Fruit fly (Drosophila melanogaster) whole organism, embryonic: ENCODE results near the gene CG42781.

Source experiments
- CG10959 ChIP-seq: fragments of 200-800 bp; sonication (Bioruptor generic); IDR thresholded peaks from 2 replicates; pipeline ENCODE4 v1.3.6; 2022; ENCODE audit warnings: missing biosample characterization, missing genetic modification characterization
- CG15479 ChIP-seq: fragments of 200-800 bp; sonication (Bioruptor generic); optimal IDR thresholded peaks from 3 replicates; lab custom pipeline; 2019; ENCODE audit warnings: missing biosample characterization, mild to moderate bottlenecking, missing genetic modification characterization, moderate library complexity
- CG17328 ChIP-seq: fragments of 200-800 bp; sonication (Bioruptor generic); IDR thresholded peaks from 2 replicates; pipeline ENCODE4 v1.3.6; 2022; ENCODE audit warnings: missing biosample characterization, missing genetic modification characterization
- CG17359 ChIP-seq: fragments of 200-800 bp; sonication (Bioruptor generic); optimal IDR thresholded peaks from 3 replicates; lab custom pipeline; 2018; ENCODE audit warnings: missing biosample characterization, mild to moderate bottlenecking, missing genetic modification characterization, moderate library complexity
- CG17802 ChIP-seq: fragments of 200-800 bp; sonication (Bioruptor generic); optimal IDR thresholded peaks from 2 replicates; lab custom pipeline; 2018; ENCODE audit warnings: missing biosample characterization, mild to moderate bottlenecking, missing genetic modification characterization, moderate library complexity
- CG18619 ChIP-seq: fragments of 200-800 bp; sonication (Bioruptor generic); optimal IDR thresholded peaks from 3 replicates; lab custom pipeline; 2017; ENCODE audit warnings: missing biosample characterization, mild to moderate bottlenecking, missing genetic modification characterization
- CG2116 ChIP-seq: fragments of 200-800 bp; sonication (Bioruptor generic); optimal IDR thresholded peaks from 3 replicates; lab custom pipeline; 2018; ENCODE audit warnings: missing biosample characterization, mild to moderate bottlenecking, missing genetic modification characterization
- CG2202 ChIP-seq: fragments of 200-800 bp; sonication (Bioruptor generic); optimal IDR thresholded peaks from 2 replicates; lab custom pipeline; 2018; ENCODE audit warnings: missing biosample characterization, mild to moderate bottlenecking, missing genetic modification characterization
- CG30020 ChIP-seq: fragments of 200-800 bp; optimal IDR thresholded peaks from 2 replicates; lab custom pipeline; 2019; ENCODE audit warnings: missing biosample characterization, mild to moderate bottlenecking, missing genetic modification characterization, moderate library complexity
- CG31224 ChIP-seq: fragments of 200-800 bp; sonication (Bioruptor generic); IDR thresholded peaks from 2 replicates; pipeline ENCODE4 v1.3.6; 2022; ENCODE audit warnings: missing biosample characterization, missing genetic modification characterization
- CG32772 ChIP-seq: fragments of 200-800 bp; sonication (Bioruptor generic); IDR thresholded peaks from 2 replicates; pipeline ENCODE4 v1.3.6; 2022; ENCODE audit warnings: missing biosample characterization, missing genetic modification characterization
- CG3407 ChIP-seq: fragments of 200-800 bp; sonication (Bioruptor generic); optimal IDR thresholded peaks from 2 replicates; lab custom pipeline; 2018; ENCODE audit warnings: missing biosample characterization, mild to moderate bottlenecking, missing genetic modification characterization
- CG4707 ChIP-seq: fragments of 200-800 bp; sonication (Bioruptor generic); optimal IDR thresholded peaks from 2 replicates; lab custom pipeline; 2018; ENCODE audit warnings: missing biosample characterization, mild to moderate bottlenecking, missing genetic modification characterization, moderate library complexity
- CG4820 ChIP-seq: fragments of 200-800 bp; sonication (Bioruptor generic); optimal IDR thresholded peaks from 3 replicates; lab custom pipeline; 2016; ENCODE audit warnings: missing biosample characterization, missing genetic modification characterization
- CG6765 ChIP-seq: fragments of 200-800 bp; sonication (Bioruptor generic); optimal IDR thresholded peaks from 3 replicates; lab custom pipeline; 2017; ENCODE audit warnings: missing biosample characterization, mild to moderate bottlenecking, missing genetic modification characterization
- CG7963 ChIP-seq: fragments of 200-800 bp; sonication (Bioruptor generic); IDR thresholded peaks from 3 replicates; pipeline ENCODE4 v1.3.6; 2022; ENCODE audit warnings: missing biosample characterization, missing genetic modification characterization; ENCODE audit not compliant: partially characterized antibody
- CG9797 ChIP-seq: fragments of 200-800 bp; sonication (Bioruptor generic); optimal IDR thresholded peaks from 3 replicates; lab custom pipeline; 2018; ENCODE audit warnings: missing biosample characterization, mild to moderate bottlenecking, missing genetic modification characterization
- CHES-1-like ChIP-seq: fragments of 200-800 bp; sonication (Bioruptor generic); optimal IDR thresholded peaks from 2 replicates; lab custom pipeline; 2016; ENCODE audit warnings: missing biosample characterization, missing genetic modification characterization
- D ChIP-seq, 2 experiments: fragments of 200-800 bp in 1 of 2; fragments of >200 bp in 1 of 2; sonication (Bioruptor generic) in 1 of 2; optimal IDR thresholded peaks; 2 replicates in 1 of 2; 3 replicates in 1 of 2; lab custom pipeline; 2017; ENCODE audit warnings: mild to moderate bottlenecking in 1 of 2, missing biosample characterization in 1 of 2, missing genetic modification characterization in 1 of 2, missing genetic modification reagents in 1 of 2
- Fer2 ChIP-seq: fragments of 200-800 bp; sonication (Bioruptor generic); optimal IDR thresholded peaks from 2 replicates; lab custom pipeline; 2018; ENCODE audit warnings: missing biosample characterization, mild to moderate bottlenecking, missing genetic modification characterization, moderate library complexity
- H15 ChIP-seq: fragments of 200-800 bp; sonication (Bioruptor generic); IDR thresholded peaks from 3 replicates; pipeline ENCODE4 v1.3.6; 2022; ENCODE audit warnings: missing biosample characterization, missing genetic modification characterization
- HLH54F ChIP-seq: fragments of 200-800 bp; sonication (Bioruptor generic); optimal IDR thresholded peaks from 3 replicates; lab custom pipeline; 2016; ENCODE audit warnings: missing biosample characterization, missing genetic modification characterization
- HmgD ChIP-seq: fragments of 200-800 bp; sonication (Bioruptor generic); optimal IDR thresholded peaks from 3 replicates; lab custom pipeline; 2016; ENCODE audit warnings: missing biosample characterization, missing genetic modification characterization
- Meics ChIP-seq: fragments of 200-800 bp; sonication (Bioruptor generic); optimal IDR thresholded peaks from 2 replicates; lab custom pipeline; 2017; ENCODE audit warnings: missing biosample characterization, mild to moderate bottlenecking, missing genetic modification characterization
- Oaz ChIP-seq: fragments of 200-800 bp; sonication (Bioruptor generic); IDR thresholded peaks from 2 replicates; pipeline ENCODE4 v1.3.6; 2022; ENCODE audit warnings: missing biosample characterization, missing genetic modification characterization
- Poxn ChIP-seq: fragments of 200-800 bp; sonication (Bioruptor generic); IDR thresholded peaks from 2 replicates; pipeline ENCODE4 v1.3.6; 2022; ENCODE audit warnings: missing biosample characterization, missing genetic modification characterization
- Rfx ChIP-seq: fragments of 200-800 bp; sonication (Bioruptor generic); IDR thresholded peaks from 2 replicates; pipeline ENCODE4 v1.3.6; 2022; ENCODE audit warnings: missing biosample characterization, missing genetic modification characterization
- Sry-β ChIP-seq: fragments of 200-800 bp; sonication (Bioruptor generic); optimal IDR thresholded peaks from 2 replicates; lab custom pipeline; 2018; ENCODE audit warnings: missing biosample characterization, mild to moderate bottlenecking, missing genetic modification characterization, moderate library complexity
- Tbp ChIP-seq: fragments of >200 bp; optimal IDR thresholded peaks from 2 replicates; lab custom pipeline; 2018; ENCODE audit warnings: missing biosample characterization, missing genetic modification characterization
- ara ChIP-seq: fragments of 200-800 bp; sonication (Bioruptor generic); IDR thresholded peaks from 2 replicates; pipeline ENCODE4 v1.3.6; 2022; ENCODE audit warnings: missing biosample characterization, missing genetic modification characterization
- ase ChIP-seq: fragments of 200-800 bp; sonication (Bioruptor generic); IDR thresholded peaks from 3 replicates; pipeline ENCODE4 v1.3.6; 2022; ENCODE audit warnings: missing biosample characterization, missing genetic modification characterization
- chinmo ChIP-seq: fragments of 200-800 bp; sonication (Bioruptor generic); IDR thresholded peaks from 4 replicates; pipeline ENCODE4 v1.3.6; 2022; ENCODE audit warnings: missing biosample characterization, missing genetic modification characterization; ENCODE audit not compliant: partially characterized antibody
- dmrt11E ChIP-seq: fragments of 200-800 bp; sonication (Bioruptor generic); optimal IDR thresholded peaks from 3 replicates; lab custom pipeline; 2018; ENCODE audit warnings: missing biosample characterization, mild to moderate bottlenecking, missing genetic modification characterization, moderate library complexity
- eve ChIP-seq, 2 experiments: fragments of >200 bp; optimal IDR thresholded peaks; 2 replicates each; lab custom pipeline; 2017; ENCODE audit warnings: missing biosample characterization in 2 of 2, missing genetic modification characterization in 2 of 2
- fd96Cb ChIP-seq: fragments of 200-800 bp; sonication (Bioruptor generic); optimal IDR thresholded peaks from 2 replicates; lab custom pipeline; 2018; ENCODE audit warnings: missing biosample characterization, mild to moderate bottlenecking, missing genetic modification characterization, moderate library complexity
- luna ChIP-seq: fragments of 200-800 bp; sonication (Bioruptor generic); optimal IDR thresholded peaks from 2 replicates; lab custom pipeline; 2016; ENCODE audit warnings: missing biosample characterization, missing genetic modification characterization
- maf-S ChIP-seq: fragments of 200-800 bp; sonication (Bioruptor generic); optimal IDR thresholded peaks from 2 replicates; lab custom pipeline; 2016; ENCODE audit warnings: missing biosample characterization, missing genetic modification characterization
- nom ChIP-seq: fragments of 200-800 bp; sonication (Bioruptor generic); optimal IDR thresholded peaks from 2 replicates; lab custom pipeline; 2017; ENCODE audit warnings: missing biosample characterization, missing genetic modification characterization, mild to moderate bottlenecking, moderate library complexity, missing genetic modification reagents
- p53 ChIP-seq: fragments of 200-800 bp; sonication (Bioruptor generic); optimal IDR thresholded peaks from 2 replicates; lab custom pipeline; 2016; ENCODE audit warnings: missing biosample characterization, missing genetic modification characterization
- peb ChIP-seq: fragments of 200-800 bp; sonication (Bioruptor generic); IDR thresholded peaks from 2 replicates; pipeline ENCODE4 v1.3.6; 2022; ENCODE audit warnings: missing biosample characterization, missing genetic modification characterization
- ranshi ChIP-seq: fragments of 200-800 bp; sonication (Bioruptor generic); IDR thresholded peaks from 2 replicates; pipeline ENCODE4 v1.3.6; 2022; ENCODE audit warnings: missing biosample characterization, missing genetic modification characterization
- salm ChIP-seq: fragments of 200-800 bp; sonication (Bioruptor generic); optimal IDR thresholded peaks from 2 replicates; lab custom pipeline; 2018; ENCODE audit warnings: missing biosample characterization, mild to moderate bottlenecking, missing genetic modification characterization
- sd ChIP-seq: fragments of 200-800 bp; sonication (Bioruptor generic); optimal IDR thresholded peaks from 3 replicates; lab custom pipeline; 2018; ENCODE audit warnings: missing biosample characterization, mild to moderate bottlenecking, missing genetic modification characterization, moderate library complexity
- shn ChIP-seq: fragments of 200-800 bp; sonication (Bioruptor generic); optimal IDR thresholded peaks from 3 replicates; lab custom pipeline; 2016; ENCODE audit warnings: missing biosample characterization, missing genetic modification characterization
- trem ChIP-seq: fragments of 200-800 bp; optimal IDR thresholded peaks from 3 replicates; lab custom pipeline; 2019; ENCODE audit warnings: missing biosample characterization, mild to moderate bottlenecking, missing genetic modification characterization, moderate library complexity
- trh ChIP-seq: fragments of 200-800 bp; sonication (Bioruptor generic); optimal IDR thresholded peaks from 2 replicates; lab custom pipeline; 2016; ENCODE audit warnings: missing biosample characterization, missing genetic modification characterization
- twi ChIP-seq: fragments of 200-800 bp; optimal IDR thresholded peaks from 2 replicates; lab custom pipeline; 2019; ENCODE audit warnings: missing biosample characterization, mild to moderate bottlenecking, missing genetic modification characterization, moderate library complexity
- usp ChIP-seq: fragments of >200 bp; optimal IDR thresholded peaks from 2 replicates; lab custom pipeline; 2017; ENCODE audit warnings: missing biosample characterization, missing genetic modification characterization

The CG42781 gene

DNA sequence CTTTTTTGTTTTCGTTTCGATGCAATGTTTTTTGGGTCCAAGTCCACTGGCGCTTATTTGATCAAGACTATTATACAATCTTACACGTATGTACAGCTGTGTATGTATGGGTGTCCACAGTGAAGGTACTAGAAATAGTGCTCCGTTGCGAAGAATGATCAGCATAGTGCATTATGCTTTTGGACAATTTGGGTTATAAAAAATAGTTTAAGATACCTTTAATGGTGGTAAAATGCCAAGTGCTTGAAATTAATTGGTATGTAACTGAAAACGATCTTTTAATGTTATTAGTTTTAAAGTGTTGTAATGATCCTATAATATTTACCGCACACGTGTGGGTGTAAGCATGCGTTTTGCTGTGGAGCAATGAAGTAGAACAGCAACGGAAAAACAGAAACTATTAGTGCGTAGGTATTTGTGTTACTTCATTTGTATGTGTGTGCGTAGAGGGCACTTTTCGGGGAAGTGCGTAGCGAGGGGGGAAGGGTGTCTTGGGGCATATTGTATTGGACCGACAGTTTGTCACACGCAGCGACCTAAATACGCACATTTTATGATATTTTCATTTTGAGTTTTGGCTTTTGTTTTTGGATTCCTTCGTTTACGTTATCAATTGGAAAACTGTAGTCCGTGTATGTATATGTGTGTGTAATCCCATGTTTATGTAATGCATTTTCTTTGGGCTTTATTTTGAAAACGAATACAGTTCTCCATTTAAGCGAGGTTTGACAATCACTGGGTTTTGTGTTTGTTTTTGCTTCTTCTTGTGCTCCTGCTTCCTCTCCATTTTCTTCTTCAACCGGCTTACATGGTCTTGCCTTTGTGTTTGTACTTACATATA, 46.4 kb downstream of the CG42781 start (continued):
- TF ChIP-seq Tbp (GFP tag; lab: Kevin White, UChicago) (no peak), Rfx (GFP tag; lab: Robert Waterston, UW) (peak; percentile 73), CG2202 (peak; percentile 93), H15 (GFP tag; lab: Robert Waterston, UW) (peak; percentile 83), dmrt11E (peak; percentile 95), salm (tag; lab: Kevin White, UChicago) (peak; percentile 91), maf-S (GFP tag; lab: Kevin White, UChicago) (peak; percentile 78), Oaz (GFP tag; lab: Robert Waterston, UW) (peak; percentile 56), CG15479 (GFP tag; lab: Kevin White, UChicago) (no peak), CG10959 (peak; percentile 83), CG17359 (tag; lab: Kevin White, UChicago) (peak; percentile 94), CG3407 (peak; percentile 88), CG4707 (peak; percentile 88), sd (tag; lab: Kevin White, UChicago) (peak; percentile 71), nom (no peak), peb (GFP tag; lab: Robert Waterston, UW) (peak; percentile 78), HLH54F (peak; percentile 80), p53 (GFP tag; lab: Kevin White, UChicago) (peak; percentile 54), ase (GFP tag; lab: Robert Waterston, UW) (peak; percentile 84), CHES-1-like (GFP tag; lab: Kevin White, UChicago) (peak; percentile 86), CG18619 (GFP tag; lab: Kevin White, UChicago) (peak; percentile 85), CG17328 (GFP tag; lab: Robert Waterston, UW) (peak; percentile 91), Poxn (GFP tag; lab: Robert Waterston, UW) (no peak), Meics (GFP tag; lab: Kevin White, UChicago) (peak; percentile 84), twi (tag; lab: Kevin White, UChicago) (peak; percentile 85), CG2116 (GFP tag; lab: Kevin White, UChicago) (peak; percentile 65), ranshi (GFP tag; lab: Robert Waterston, UW) (peak; percentile 76), D (optimal IDR thresholded peaks at IDR 0.05; lab: Kevin White, UChicago) (no peak), D (GFP tag; optimal IDR thresholded peaks at IDR 0.05; lab: Kevin White, UChicago) (peak; percentile 91), Fer2 (tag; lab: Kevin White, UChicago) (peak; percentile 40), trem (peak; percentile 94), eve (GFP tag; optimal IDR thresholded peaks at IDR 0.05; lab: Kevin White, UChicago) (peak in 1 of 2 experiments; percentile 96), CG9797 (GFP tag; lab: Kevin White, UChicago) (peak; percentile 3), ara (peak; percentile 88), CG7963 (GFP tag; lab: Robert Waterston, UW) (no peak), HmgD (GFP tag; lab: Kevin White, UChicago) (peak; percentile 46), CG30020 (peak; percentile 64), usp (no peak), CG4820 (GFP tag; lab: Kevin White, UChicago) (peak; percentile 88), trh (GFP tag; lab: Kevin White, UChicago) (peak; percentile 81), fd96Cb (tag; lab: Kevin White, UChicago) (peak; percentile 96), CG32772 (GFP tag; lab: Robert Waterston, UW) (peak; percentile 87), chinmo (GFP tag; lab: Robert Waterston, UW) (peak; percentile 79; the same call in 3 of the 4 replicates), CG17802 (peak; percentile 80), luna (GFP tag; lab: Kevin White, UChicago) (peak; percentile 68), CG31224 (GFP tag; lab: Robert Waterston, UW) (peak; percentile 51; the same call in 1 of the 2 replicates), Sry-β (peak; percentile 61), shn (GFP tag; lab: Kevin White, UChicago) (peak; percentile 89), CG6765 (GFP tag; lab: Kevin White, UChicago) (peak; percentile 78)
